Worm (Caenorhabditis elegans) whole organism, young adult: Measurements from ENCODE around the gene nhr-183.

Experiments
- T26A5.8 ChIP-seq: sonication (generic microtip); optimal IDR thresholded peaks from 2 replicates; lab custom pipeline; 2016; ENCODE audit warnings: missing genetic modification characterization, missing compliant biosample characterization
- Y95B8A.8 ChIP-seq: fragments of 200-800 bp; sonication (Bioruptor generic); IDR thresholded peaks from 2 replicates; pipeline ENCODE4 v1.3.6; 2022; ENCODE audit warnings: missing genetic modification reagents, missing genetic modification characterization, missing compliant biosample characterization
- ZK185.1 ChIP-seq: sonication (generic microtip); optimal IDR thresholded peaks from 2 replicates; lab custom pipeline; 2016; ENCODE audit warnings: mild to moderate bottlenecking, missing genetic modification characterization, missing compliant biosample characterization; ENCODE audit not compliant: poor library complexity, severe bottlenecking
- ama-1 ChIP-seq, 3 experiments: fragments of 150-350 bp in 1 of 3; sonication (generic microtip) in 2 of 3; optimal IDR thresholded peaks; 2 replicates each; lab custom pipeline; 2014 to 2018; ENCODE audit warnings: missing biosample characterization in 2 of 3, missing genetic modification characterization in 2 of 3, missing genetic modification reagents in 2 of 3
- dpl-1 ChIP-seq: fragments of 150-350 bp; optimal IDR thresholded peaks from 2 replicates; lab custom pipeline; 2014; ENCODE audit warnings: missing biosample characterization, missing genetic modification reagents, missing genetic modification characterization
- nhr-80 ChIP-seq: sonication (generic microtip); optimal IDR thresholded peaks from 2 replicates; lab custom pipeline; 2016; ENCODE audit warnings: missing genetic modification characterization, missing compliant biosample characterization
- unc-62 ChIP-seq: fragments of 150-350 bp; optimal IDR thresholded peaks from 2 replicates; lab custom pipeline; 2014; ENCODE audit warnings: missing biosample characterization, missing genetic modification reagents, missing genetic modification characterization

DNA sequence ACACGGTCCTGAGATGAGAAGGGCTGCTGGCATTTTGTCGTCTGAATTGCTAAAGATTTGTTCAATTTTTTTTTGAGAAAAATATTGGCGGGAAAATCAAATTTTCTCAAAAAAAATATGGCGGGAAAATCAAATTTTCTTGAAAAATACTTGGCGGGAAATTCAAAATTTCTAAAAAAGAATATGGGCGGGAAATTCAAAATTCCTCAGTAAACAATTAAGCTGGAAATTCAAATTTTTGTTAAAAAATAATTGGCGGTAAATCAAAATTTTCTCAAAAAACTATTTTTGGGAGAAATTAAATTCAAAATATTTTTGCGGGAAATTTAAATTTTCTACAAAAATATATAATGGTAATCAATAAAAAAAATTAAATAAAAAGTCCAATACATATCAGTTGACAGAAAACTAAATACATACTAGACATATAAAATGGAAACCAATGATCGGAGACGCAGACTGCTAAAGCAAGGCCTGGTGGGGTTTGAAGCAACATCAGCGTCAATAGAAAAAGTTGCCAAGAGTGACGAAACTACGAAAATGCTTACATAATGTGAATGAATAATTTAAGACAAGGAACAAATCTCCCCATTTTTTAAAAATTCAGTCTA, 49.9 kb downstream of the nhr-183 start, which contains the start of gene nhr-184:
- no peak for TF ChIP-seq T26A5.8
- TF ChIP-seq dpl-1 (GFP tag; lab: Kevin White, UChicago), result no peak
- no peak for TF ChIP-seq ama-1 (optimal IDR thresholded peaks at IDR 0.05; lab: Kevin White, UChicago)
- no peak for TF ChIP-seq ama-1 (GFP tag; optimal IDR thresholded peaks at IDR 0.05; lab: Kevin White, UChicago)
- no peak for TF ChIP-seq ZK185.1 (tag; lab: Kevin White, UChicago)
- no peak for TF ChIP-seq unc-62
- no peak for TF ChIP-seq Y95B8A.8 (GFP tag; lab: Robert Waterston, UW)
- peak; percentile 7 for TF ChIP-seq nhr-80 (tag; lab: Kevin White, UChicago)
